Fruit fly (Drosophila melanogaster): ENCODE results near the gene Arfrp1.
A peak's percentile ranks its signal among the peaks of the same experiment; 100 is the strongest.

Arfrp1 gene

DNA sequence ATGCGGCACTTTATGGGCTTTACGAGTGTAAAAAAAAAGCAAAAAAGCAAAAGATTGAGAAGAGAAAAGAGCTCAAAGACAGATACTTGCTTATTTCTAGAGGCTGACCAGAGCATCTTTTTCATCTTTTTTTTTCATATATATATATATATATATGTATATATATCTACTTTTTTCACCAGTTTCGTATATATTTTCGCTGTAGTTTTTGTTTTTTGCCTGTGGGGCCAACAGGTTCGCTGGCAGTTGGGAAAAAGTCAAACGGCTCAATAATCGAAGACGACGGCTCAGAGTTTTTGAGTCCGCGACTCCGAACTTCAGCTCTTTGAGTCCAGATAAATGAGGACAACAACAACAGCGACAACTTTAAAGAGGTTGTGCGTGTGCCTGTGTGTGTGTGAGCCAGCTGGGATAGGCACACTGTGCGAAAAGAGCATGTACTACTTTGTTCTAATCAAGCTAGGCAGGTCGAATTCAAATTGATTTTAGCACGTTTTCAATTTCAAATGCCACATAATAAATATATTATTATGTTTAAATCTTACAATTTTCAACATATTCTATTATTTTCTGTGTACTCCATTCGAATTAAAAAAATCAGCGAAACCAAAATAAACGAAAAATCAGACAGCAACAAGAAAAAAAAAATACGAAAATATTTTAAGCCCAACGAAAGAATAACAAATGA, 39.9 kb upstream of the Arfrp1 start (continued):
- TF ChIP-seq CG1647 (GFP tag; optimal IDR thresholded peaks at IDR 0.05) (no peak), H2.0 (GFP tag; IDR thresholded peaks at IDR 0.05) (no peak), grau (tag; optimal IDR thresholded peaks at IDR 0.05) (peak; percentile 29), ind (GFP tag; optimal IDR thresholded peaks at IDR 0.05) (peak; percentile 31), psq (GFP tag; optimal IDR thresholded peaks at IDR 0.05) (no peak), dpn (GFP tag; optimal IDR thresholded peaks at IDR 0.05) (peak in 1 of 2 experiments; percentile 20), lov (optimal IDR thresholded peaks at IDR 0.05) (no peak), lov (GFP tag; IDR thresholded peaks at IDR 0.05) (no peak), CG10366 (GFP tag; IDR thresholded peaks at IDR 0.05) (no peak), BtbVII (GFP tag; optimal IDR thresholded peaks at IDR 0.05) (no peak), Camta (GFP tag; optimal IDR thresholded peaks at IDR 0.05) (no peak), CG7928 (GFP tag; optimal IDR thresholded peaks at IDR 0.05) (no peak), Hr39 (optimal IDR thresholded peaks at IDR 0.05) (no peak), CG14014 (GFP tag; IDR thresholded peaks at IDR 0.05) (no peak), ci (GFP tag; IDR thresholded peaks at IDR 0.05) (0 out of 3 replicates have a peak, but pooled peaks have one; percentile 17), CG31388 (GFP tag; optimal IDR thresholded peaks at IDR 0.05) (no peak), CG5953 (GFP tag; IDR thresholded peaks at IDR 0.05) (0 out of 2 replicates have a peak, but pooled peaks have one; percentile 8), CG31365 (tag; optimal IDR thresholded peaks at IDR 0.05) (no peak), CG12219 (GFP tag; optimal IDR thresholded peaks at IDR 0.05) (no peak), Rfx (GFP tag; IDR thresholded peaks at IDR 0.05) (peak; percentile 58), unpg (GFP tag; optimal IDR thresholded peaks at IDR 0.05) (peak; percentile 42), CG3847 (GFP tag; IDR thresholded peaks at IDR 0.05) (0 out of 2 replicates have a peak, but pooled peaks have one; percentile 15), CG18476 (GFP tag; optimal IDR thresholded peaks at IDR 0.05) (no peak), CG1024 (GFP tag; IDR thresholded peaks at IDR 0.05) (no peak), onecut (GFP tag; IDR thresholded peaks at IDR 0.05) (no peak), CG11093 (GFP tag; IDR thresholded peaks at IDR 0.05) (no peak), stwl (tag; optimal IDR thresholded peaks at IDR 0.05) (no peak), Usf (GFP tag; optimal IDR thresholded peaks at IDR 0.05) (no peak), disco-r (GFP tag; optimal IDR thresholded peaks at IDR 0.05) (no peak), Sin3A (optimal IDR thresholded peaks at IDR 0.05) (no peak), CG2199 (GFP tag; IDR thresholded peaks at IDR 0.05) (no peak), CG2712 (tag; optimal IDR thresholded peaks at IDR 0.05) (peak; percentile 11), cg (GFP tag; optimal IDR thresholded peaks at IDR 0.05) (no peak), nmo (GFP tag; optimal IDR thresholded peaks at IDR 0.05) (peak; percentile 22), CG11398 (GFP tag; optimal IDR thresholded peaks at IDR 0.05) (no peak), CG6254 (GFP tag; optimal IDR thresholded peaks at IDR 0.05) (no peak), row (GFP tag; IDR thresholded peaks at IDR 0.05) (peak; percentile 56), Meics (GFP tag; optimal IDR thresholded peaks at IDR 0.05) (peak; percentile 10), CG14441 (GFP tag; IDR thresholded peaks at IDR 0.05) (peak; percentile 47; the same call in 1 of the 2 replicates), Vsx1 (GFP tag; optimal IDR thresholded peaks at IDR 0.05) (no peak), Dip3 (GFP tag; optimal IDR thresholded peaks at IDR 0.05) (no peak), gsb (GFP tag; IDR thresholded peaks at IDR 0.05) (no peak), CG9932 (GFP tag; IDR thresholded peaks at IDR 0.05) (peak; percentile 55), CG10979 (tag; optimal IDR thresholded peaks at IDR 0.05) (peak; percentile 34), CG8290 (GFP tag; optimal IDR thresholded peaks at IDR 0.05) (no peak), CG8290 (tag; optimal IDR thresholded peaks at IDR 0.05) (peak in 1 of 2 experiments; percentile 3), CrebB (tag; optimal IDR thresholded peaks at IDR 0.05) (no peak), CG4424 (GFP tag; optimal IDR thresholded peaks at IDR 0.05) (peak; percentile 7), CG12236 (GFP tag; optimal IDR thresholded peaks at IDR 0.05) (no peak), gcm2 (GFP tag; optimal IDR thresholded peaks at IDR 0.05) (no peak), CG16813 (GFP tag; IDR thresholded peaks at IDR 0.05; ENCODE audit: partially characterized antibody) (no peak), CG14667 (GFP tag; IDR thresholded peaks at IDR 0.05) (no peak)

Data from whole organism, embryonic.